Fruit fly (Drosophila melanogaster): ENCODE data around the gene CG7950.
A peak's percentile ranks its signal among the peaks of the same experiment; 100 is the strongest.

CG7950 gene

DNA sequence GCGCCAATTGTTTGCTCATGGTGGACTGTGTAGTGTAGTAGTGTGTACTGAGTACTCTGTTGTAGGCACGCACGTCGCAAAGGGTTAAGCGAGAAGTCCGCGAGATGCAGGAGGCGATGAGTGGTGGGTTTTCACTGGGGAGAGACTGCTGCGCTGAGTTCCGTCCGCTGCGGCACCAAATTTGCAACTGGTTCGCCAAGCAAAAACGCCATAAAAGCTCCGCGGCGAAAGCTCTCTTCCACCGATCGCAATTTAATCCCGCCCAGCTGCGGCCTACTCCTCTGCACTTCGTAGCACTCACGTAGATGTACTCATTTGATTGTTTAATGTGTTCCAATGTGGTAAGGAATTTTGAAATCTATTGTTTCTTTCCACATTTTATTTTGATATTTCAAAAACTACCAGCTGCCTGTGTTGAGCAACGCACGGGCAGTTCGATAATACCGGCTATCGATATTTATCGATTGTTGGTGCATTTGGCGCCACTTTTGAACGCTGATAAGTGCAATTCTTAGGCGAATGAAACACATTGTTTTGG is 41.6 kb upstream of the CG7950 start, which contains the start of gene CG7920 (continued):
- TF ChIP-seq CG7745 (tag; optimal IDR thresholded peaks at IDR 0.05) (no peak), lmd (GFP tag; IDR thresholded peaks at IDR 0.05) (no peak), HmgZ (tag; optimal IDR thresholded peaks at IDR 0.05) (peak; percentile 68), stwl (tag; optimal IDR thresholded peaks at IDR 0.05) (peak; percentile 44), CG32532 (GFP tag; IDR thresholded peaks at IDR 0.05) (peak; percentile 41; the same call in 1 of the 2 replicates), Atf-2 (GFP tag; optimal IDR thresholded peaks at IDR 0.05) (no peak), Camta (GFP tag; optimal IDR thresholded peaks at IDR 0.05) (no peak), CG4360 (GFP tag; IDR thresholded peaks at IDR 0.05) (no peak), sc (optimal IDR thresholded peaks at IDR 0.05) (no peak), sc (GFP tag; optimal IDR thresholded peaks at IDR 0.05) (no peak), CG12219 (GFP tag; optimal IDR thresholded peaks at IDR 0.05) (no peak), ttk (GFP tag; IDR thresholded peaks at IDR 0.05) (no peak), chn (GFP tag; optimal IDR thresholded peaks at IDR 0.05) (no peak), gro (GFP tag; optimal IDR thresholded peaks at IDR 0.05) (no peak), CG2889 (GFP tag; IDR thresholded peaks at IDR 0.05) (0 out of 3 replicates have a peak, but pooled peaks have one; percentile 16), tll (GFP tag; optimal IDR thresholded peaks at IDR 0.05) (no peak), HLH4C (GFP tag; IDR thresholded peaks at IDR 0.05; ENCODE audit: partially characterized antibody) (peak; percentile 71), dysf (GFP tag; IDR thresholded peaks at IDR 0.05) (no peak; the same call in 2 of the 3 replicates), ab (GFP tag; optimal IDR thresholded peaks at IDR 0.05) (no peak), Sry-δ (GFP tag; optimal IDR thresholded peaks at IDR 0.05) (peak; percentile 74), scrt (GFP tag; optimal IDR thresholded peaks at IDR 0.05) (peak; percentile 47), grn (GFP tag; optimal IDR thresholded peaks at IDR 0.05) (no peak), CG12942 (GFP tag; optimal IDR thresholded peaks at IDR 0.05) (peak; percentile 18), pzg (GFP tag; optimal IDR thresholded peaks at IDR 0.05) (peak; percentile 86), pita (GFP tag; optimal IDR thresholded peaks at IDR 0.05) (no peak), Chrac-16 (GFP tag; optimal IDR thresholded peaks at IDR 0.05) (no peak), CG15696 (tag; optimal IDR thresholded peaks at IDR 0.05) (no peak), yki (optimal IDR thresholded peaks at IDR 0.05) (no peak), run (tag; optimal IDR thresholded peaks at IDR 0.05) (no peak), sisA (GFP tag; IDR thresholded peaks at IDR 0.05) (no peak), B-H1 (GFP tag; IDR thresholded peaks at IDR 0.05) (no peak), BtbVII (GFP tag; optimal IDR thresholded peaks at IDR 0.05) (peak; percentile 48), CG16779 (GFP tag; IDR thresholded peaks at IDR 0.05) (no peak), Asciz (GFP tag; optimal IDR thresholded peaks at IDR 0.05) (no peak)

DNA sequence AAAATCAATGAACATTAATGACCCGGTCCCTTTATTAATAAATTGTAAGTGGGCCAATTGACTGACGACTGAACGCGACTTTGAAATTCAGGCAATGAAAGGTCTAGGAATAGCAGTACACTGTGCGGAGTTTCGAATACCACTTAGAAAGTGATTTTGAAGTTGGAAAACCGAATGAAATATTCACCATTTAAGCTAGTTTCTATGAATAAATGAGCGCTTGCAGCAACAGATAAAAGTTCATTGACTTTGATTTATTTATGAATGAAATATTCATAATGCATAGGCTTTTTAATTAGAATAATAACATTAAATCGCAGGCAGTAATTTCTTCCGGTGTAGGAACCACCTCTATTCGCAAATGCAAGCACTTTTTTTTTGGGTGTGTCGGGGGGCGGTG is 35.6 kb upstream of the CG7950 start:
- TF ChIP-seq stc (GFP tag; IDR thresholded peaks at IDR 0.05), result peak; percentile 9; the same call in 1 of the 2 replicates
- peak; percentile 47 for TF ChIP-seq Rfx (GFP tag; IDR thresholded peaks at IDR 0.05)
- TF ChIP-seq HLH3B (GFP tag; IDR thresholded peaks at IDR 0.05), result 0 out of 2 replicates have a peak, but pooled peaks have one; percentile 8
- peak; percentile 27; the same call in 1 of the 2 replicates for TF ChIP-seq CG32532 (GFP tag; IDR thresholded peaks at IDR 0.05)
- TF ChIP-seq CG14014 (GFP tag; IDR thresholded peaks at IDR 0.05), result 0 out of 2 replicates have a peak, but pooled peaks have one; percentile 27
- no peak for TF ChIP-seq CG15011 (GFP tag; optimal IDR thresholded peaks at IDR 0.05)
- peak; percentile 13 for TF ChIP-seq lab (GFP tag; optimal IDR thresholded peaks at IDR 0.05)
- no peak for TF ChIP-seq so (GFP tag; IDR thresholded peaks at IDR 0.05)
- TF ChIP-seq cwo (GFP tag; optimal IDR thresholded peaks at IDR 0.05), result peak; percentile 8
- TF ChIP-seq CG3726 (GFP tag; IDR thresholded peaks at IDR 0.05), result no peak
- peak; percentile 24; the same call in 1 of the 2 replicates for TF ChIP-seq Atf6 (GFP tag; IDR thresholded peaks at IDR 0.05)
- TF ChIP-seq nmo (GFP tag; optimal IDR thresholded peaks at IDR 0.05), result peak; percentile 12
- 0 out of 2 replicates have a peak, but pooled peaks have one; percentile 46 for TF ChIP-seq Awh (GFP tag; IDR thresholded peaks at IDR 0.05)
- TF ChIP-seq Dip2 (GFP tag; IDR thresholded peaks at IDR 0.05), result no peak
- no peak for TF ChIP-seq dm (GFP tag; optimal IDR thresholded peaks at IDR 0.05)
- TF ChIP-seq CG4854 (GFP tag; optimal IDR thresholded peaks at IDR 0.05), result no peak
- no peak for TF ChIP-seq CG18764 (GFP tag; optimal IDR thresholded peaks at IDR 0.05)
- TF ChIP-seq CG16815 (GFP tag; optimal IDR thresholded peaks at IDR 0.05), result no peak
- 0 out of 2 replicates have a peak, but pooled peaks have one; percentile 8 for TF ChIP-seq ap (GFP tag; IDR thresholded peaks at IDR 0.05)
- peak in 1 of 2 experiments; percentile 29 for TF ChIP-seq bsh (GFP tag; optimal IDR thresholded peaks at IDR 0.05)
